Worm (Caenorhabditis elegans): ENCODE measurements around the gene gcy-1.

DNA sequence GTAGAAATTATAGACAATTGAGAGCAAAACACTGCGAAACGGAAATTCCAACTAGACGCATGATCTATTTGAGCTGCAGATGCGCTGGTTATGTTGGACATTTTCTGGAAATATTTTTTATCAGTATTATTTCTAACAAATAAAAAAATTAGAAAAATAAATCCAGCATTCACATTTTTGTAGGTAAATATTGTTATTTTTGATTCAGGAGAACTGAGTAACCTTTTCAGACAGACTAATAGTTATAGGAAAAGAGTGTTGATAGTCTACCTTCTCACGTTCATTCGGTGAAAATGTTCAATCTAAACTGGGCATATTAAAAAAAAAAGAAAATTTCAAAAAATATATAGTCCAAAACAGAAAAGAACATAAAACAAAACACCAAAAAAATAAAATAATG, 4.8 kb upstream of the gcy-1 start, which contains the start of gene sra-1:
- no peak for TF ChIP-seq him-1 (tag; optimal IDR thresholded peaks at IDR 0.05)
- no peak for TF ChIP-seq dao-5 (tag; optimal IDR thresholded peaks at IDR 0.05)
